Fruit fly (Drosophila melanogaster): ENCODE measurements around the gene Usp2.

DNA sequence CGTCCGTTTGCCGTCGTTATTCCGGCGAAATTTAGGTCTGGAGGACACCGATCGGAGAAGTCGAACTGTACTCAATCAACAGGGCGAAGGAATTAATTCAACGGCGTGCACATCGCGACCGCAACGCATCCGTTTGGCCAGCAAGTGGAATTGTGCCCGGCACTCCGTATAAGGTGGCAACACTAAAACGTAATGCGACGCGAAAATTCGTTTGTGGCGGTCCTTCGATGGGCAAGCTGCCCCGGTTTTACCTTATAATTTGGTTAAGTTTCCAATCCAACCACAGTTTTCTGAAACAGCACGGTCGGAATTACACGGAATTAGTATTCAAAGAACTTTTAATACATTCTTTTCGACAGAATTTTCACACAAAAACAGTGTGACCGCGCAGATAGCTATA lies 580 bp upstream of the Usp2 start, which contains the start of gene wap:
- TF ChIP-seq foxo (GFP tag; optimal IDR thresholded peaks at IDR 0.05) (no peak), lola (GFP tag; optimal IDR thresholded peaks at IDR 0.05) (no peak), fru (GFP tag; optimal IDR thresholded peaks at IDR 0.05) (no peak)

Data from whole organism, wandering third instar larva.